Fruit fly (Drosophila melanogaster) whole organism, embryonic: ENCODE results near the gene CG15536.

Experiments
- B-H1 ChIP-seq: fragments of 200-800 bp; sonication (Bioruptor generic); IDR thresholded peaks from 3 replicates; pipeline ENCODE4 v1.3.6; 2022; ENCODE audit warnings: missing biosample characterization, missing genetic modification characterization
- Bgb ChIP-seq: fragments of 200-800 bp; sonication (Bioruptor generic); IDR thresholded peaks from 2 replicates; pipeline ENCODE4 v1.3.6; 2022; ENCODE audit warnings: missing biosample characterization, missing genetic modification characterization; ENCODE audit not compliant: partially characterized antibody
- CG10267 ChIP-seq: fragments of 200-800 bp; sonication (Bioruptor generic); optimal IDR thresholded peaks from 2 replicates; lab custom pipeline; 2018; ENCODE audit warnings: missing biosample characterization, mild to moderate bottlenecking, missing genetic modification characterization, moderate library complexity
- CG10462 ChIP-seq: fragments of 200-800 bp; sonication (Bioruptor generic); optimal IDR thresholded peaks from 2 replicates; lab custom pipeline; 2016; ENCODE audit warnings: missing biosample characterization, missing genetic modification characterization
- CG10543 ChIP-seq: fragments of 200-800 bp; sonication (Bioruptor generic); optimal IDR thresholded peaks from 3 replicates; lab custom pipeline; 2017; ENCODE audit warnings: missing biosample characterization, mild to moderate bottlenecking, missing genetic modification characterization, moderate library complexity
- CG11696 ChIP-seq: fragments of 200-800 bp; sonication (Bioruptor generic); IDR thresholded peaks from 2 replicates; pipeline ENCODE4 v1.3.6; 2022; ENCODE audit warnings: missing biosample characterization, missing genetic modification characterization
- CG12219 ChIP-seq: fragments of 200-800 bp; sonication (Bioruptor generic); optimal IDR thresholded peaks from 3 replicates; lab custom pipeline; 2018; ENCODE audit warnings: missing biosample characterization, mild to moderate bottlenecking, missing genetic modification characterization
- CG12769 ChIP-seq: fragments of 200-800 bp; sonication (Bioruptor generic); optimal IDR thresholded peaks from 2 replicates; lab custom pipeline; 2019; ENCODE audit warnings: missing biosample characterization, mild to moderate bottlenecking, missing genetic modification characterization, moderate library complexity
- CG13894 ChIP-seq: fragments of 200-800 bp; sonication (Bioruptor generic); optimal IDR thresholded peaks from 3 replicates; lab custom pipeline; 2018; ENCODE audit warnings: missing biosample characterization, mild to moderate bottlenecking, missing genetic modification characterization, moderate library complexity
- CG14441 ChIP-seq: fragments of 200-800 bp; sonication (Bioruptor generic); IDR thresholded peaks from 2 replicates; pipeline ENCODE4 v1.3.6; 2022; ENCODE audit warnings: missing biosample characterization, missing genetic modification characterization
- CG15269 ChIP-seq: fragments of 200-800 bp; sonication (Bioruptor generic); optimal IDR thresholded peaks from 2 replicates; lab custom pipeline; 2018; ENCODE audit warnings: missing biosample characterization, mild to moderate bottlenecking, missing genetic modification characterization, moderate library complexity
- CG42726 ChIP-seq: fragments of 200-800 bp; sonication (Bioruptor generic); IDR thresholded peaks from 2 replicates; pipeline ENCODE4 v1.3.6; 2022; ENCODE audit warnings: missing biosample characterization, missing genetic modification characterization; ENCODE audit not compliant: partially characterized antibody
- CG4360 ChIP-seq: fragments of 200-800 bp; sonication (Bioruptor generic); IDR thresholded peaks from 2 replicates; pipeline ENCODE4 v1.3.6; 2022; ENCODE audit warnings: missing biosample characterization, missing genetic modification characterization
- CG5180 ChIP-seq: fragments of 200-800 bp; sonication (Bioruptor generic); optimal IDR thresholded peaks from 3 replicates; lab custom pipeline; 2017; ENCODE audit warnings: missing biosample characterization, missing genetic modification characterization, mild to moderate bottlenecking, moderate library complexity, missing genetic modification reagents
- CG6272 ChIP-seq: fragments of 200-800 bp; sonication (Bioruptor generic); IDR thresholded peaks from 2 replicates; pipeline ENCODE4 v1.3.6; 2022; ENCODE audit warnings: missing biosample characterization, missing genetic modification characterization
- CG6854 ChIP-seq: fragments of 200-800 bp; sonication (Bioruptor generic); optimal IDR thresholded peaks from 3 replicates; lab custom pipeline; 2017; ENCODE audit warnings: missing biosample characterization, mild to moderate bottlenecking, missing genetic modification characterization
- CG7556 ChIP-seq: fragments of 200-800 bp; sonication (Bioruptor generic); optimal IDR thresholded peaks from 2 replicates; lab custom pipeline; 2017; ENCODE audit warnings: missing biosample characterization, mild to moderate bottlenecking, missing genetic modification characterization
- CG7987 ChIP-seq: fragments of 200-800 bp; sonication (Bioruptor generic); optimal IDR thresholded peaks from 2 replicates; lab custom pipeline; 2018; ENCODE audit warnings: missing biosample characterization, mild to moderate bottlenecking, missing genetic modification characterization, moderate library complexity
- CG8281 ChIP-seq: fragments of 200-800 bp; sonication (Bioruptor generic); optimal IDR thresholded peaks from 2 replicates; lab custom pipeline; 2018; ENCODE audit warnings: missing biosample characterization, mild to moderate bottlenecking, missing genetic modification characterization, moderate library complexity
- CG8388 ChIP-seq: fragments of 200-800 bp; sonication (Bioruptor generic); optimal IDR thresholded peaks from 2 replicates; lab custom pipeline; 2019; ENCODE audit warnings: missing biosample characterization, mild to moderate bottlenecking, missing genetic modification characterization, moderate library complexity
- CG8924 ChIP-seq: fragments of 200-800 bp; optimal IDR thresholded peaks from 3 replicates; lab custom pipeline; 2019; ENCODE audit warnings: missing biosample characterization, mild to moderate bottlenecking, missing genetic modification characterization, moderate library complexity
- CG9876 ChIP-seq: fragments of 200-800 bp; sonication (Bioruptor generic); optimal IDR thresholded peaks from 2 replicates; lab custom pipeline; 2016; ENCODE audit warnings: missing biosample characterization, missing genetic modification characterization
- D19B ChIP-seq: fragments of 200-800 bp; sonication (Bioruptor generic); optimal IDR thresholded peaks from 2 replicates; lab custom pipeline; 2017; ENCODE audit warnings: missing biosample characterization, mild to moderate bottlenecking, missing genetic modification characterization
- Deaf1 ChIP-seq: fragments of 200-800 bp; optimal IDR thresholded peaks from 3 replicates; lab custom pipeline; 2019; ENCODE audit warnings: missing biosample characterization, mild to moderate bottlenecking, missing genetic modification characterization, moderate library complexity
- HHEX ChIP-seq: fragments of 200-800 bp; sonication (Bioruptor generic); optimal IDR thresholded peaks from 3 replicates; lab custom pipeline; 2017; ENCODE audit warnings: missing biosample characterization, mild to moderate bottlenecking, missing genetic modification characterization, missing genetic modification reagents
- Hand ChIP-seq: fragments of 200-800 bp; sonication (Bioruptor generic); optimal IDR thresholded peaks from 2 replicates; lab custom pipeline; 2017; ENCODE audit warnings: mild to moderate bottlenecking, missing biosample characterization, missing genetic modification reagents, missing genetic modification characterization
- Jarid2 ChIP-seq: fragments of 200-800 bp; sonication (Bioruptor generic); optimal IDR thresholded peaks from 3 replicates; lab custom pipeline; 2017; ENCODE audit warnings: mild to moderate bottlenecking, missing biosample characterization, missing genetic modification reagents, missing genetic modification characterization
- Lim3 ChIP-seq: fragments of 200-800 bp; sonication (Bioruptor generic); IDR thresholded peaks from 2 replicates; pipeline ENCODE4 v1.3.6; 2022; ENCODE audit warnings: missing biosample characterization, missing genetic modification characterization
- Med ChIP-seq: fragments of 200-800 bp; sonication (Bioruptor generic); peaks from one replicate; lab custom pipeline; 2016; ENCODE audit warnings: missing biosample characterization, missing genetic modification characterization, mild to moderate bottlenecking, inconsistent platforms, moderate library complexity
- Optix ChIP-seq: fragments of 200-800 bp; sonication (Bioruptor generic); IDR thresholded peaks from 3 replicates; pipeline ENCODE4 v1.3.6; 2022; ENCODE audit warnings: missing biosample characterization, missing genetic modification characterization
- PHDP ChIP-seq: fragments of 200-800 bp; sonication (Bioruptor generic); optimal IDR thresholded peaks from 3 replicates; lab custom pipeline; 2018; ENCODE audit warnings: missing biosample characterization, mild to moderate bottlenecking, missing genetic modification characterization, moderate library complexity
- Rfx ChIP-seq: fragments of 200-800 bp; sonication (Bioruptor generic); IDR thresholded peaks from 2 replicates; pipeline ENCODE4 v1.3.6; 2022; ENCODE audit warnings: missing biosample characterization, missing genetic modification characterization
- Usf ChIP-seq: fragments of 200-800 bp; sonication (Bioruptor generic); optimal IDR thresholded peaks from 2 replicates; lab custom pipeline; 2017; ENCODE audit warnings: missing genotype, missing biosample characterization, missing genetic modification characterization
- br ChIP-seq: fragments of >200 bp; optimal IDR thresholded peaks from 2 replicates; lab custom pipeline; 2017
- cad ChIP-seq: fragments of >200 bp; optimal IDR thresholded peaks from 2 replicates; lab custom pipeline; 2017; ENCODE audit warnings: missing biosample characterization, missing genetic modification characterization
- cg ChIP-seq: fragments of 200-800 bp; sonication (Bioruptor generic); optimal IDR thresholded peaks from 3 replicates; lab custom pipeline; 2019; ENCODE audit warnings: missing biosample characterization, mild to moderate bottlenecking, missing genetic modification characterization, moderate library complexity
- ci ChIP-seq: fragments of 200-800 bp; sonication (Bioruptor generic); IDR thresholded peaks from 3 replicates; pipeline ENCODE4 v1.3.6; 2022; ENCODE audit warnings: missing biosample characterization, missing genetic modification characterization
- crp ChIP-seq, 2 experiments: fragments of 200-800 bp; sonication (Bioruptor generic); optimal IDR thresholded peaks; 2 replicates in 1 of 2; 3 replicates in 1 of 2; lab custom pipeline; 2017; ENCODE audit warnings: missing biosample characterization in 2 of 2, missing genetic modification characterization in 2 of 2, mild to moderate bottlenecking in 1 of 2, moderate library complexity in 1 of 2
- dimm ChIP-seq: fragments of 200-800 bp; sonication (Bioruptor generic); IDR thresholded peaks from 2 replicates; pipeline ENCODE4 v1.3.6; 2022; ENCODE audit warnings: missing biosample characterization, missing genetic modification characterization
- dysf ChIP-seq: fragments of 200-800 bp; sonication (Bioruptor generic); IDR thresholded peaks from 3 replicates; pipeline ENCODE4 v1.3.6; 2022; ENCODE audit warnings: missing biosample characterization, missing genetic modification characterization
- hb ChIP-seq: fragments of 200-800 bp; sonication (Bioruptor generic); IDR thresholded peaks from 3 replicates; pipeline ENCODE4 v1.3.6; 2022; ENCODE audit warnings: missing biosample characterization, missing genetic modification characterization; ENCODE audit not compliant: partially characterized antibody
- hth ChIP-seq: fragments of >200 bp; optimal IDR thresholded peaks from 2 replicates; lab custom pipeline; 2017; ENCODE audit warnings: inconsistent platforms
- ken ChIP-seq: fragments of 200-800 bp; sonication (Bioruptor generic); IDR thresholded peaks from 3 replicates; pipeline ENCODE4 v1.3.6; 2022; ENCODE audit warnings: missing biosample characterization, missing genetic modification characterization
- nerfin-2 ChIP-seq: fragments of 200-800 bp; sonication (Bioruptor generic); IDR thresholded peaks from 2 replicates; pipeline ENCODE4 v1.3.6; 2022; ENCODE audit warnings: missing biosample characterization, missing genetic modification characterization; ENCODE audit not compliant: partially characterized antibody
- pros ChIP-seq: fragments of 200-800 bp; sonication (Bioruptor generic); optimal IDR thresholded peaks from 3 replicates; lab custom pipeline; 2019; ENCODE audit warnings: missing biosample characterization, mild to moderate bottlenecking, missing genetic modification characterization, moderate library complexity
- rib ChIP-seq: fragments of 200-800 bp; sonication (Bioruptor generic); IDR thresholded peaks from 2 replicates; pipeline ENCODE4 v1.3.6; 2022; ENCODE audit warnings: missing biosample characterization, missing genetic modification characterization
- tna ChIP-seq: fragments of 200-800 bp; sonication (Bioruptor generic); IDR thresholded peaks from 2 replicates; pipeline ENCODE4 v1.3.6; 2022; ENCODE audit warnings: missing biosample characterization, missing genetic modification characterization; ENCODE audit not compliant: partially characterized antibody
- z ChIP-seq: fragments of 200-800 bp; sonication (Bioruptor generic); IDR thresholded peaks from 3 replicates; pipeline ENCODE4 v1.3.6; 2022; ENCODE audit warnings: missing biosample characterization, missing genetic modification characterization

The CG15536 gene

dm6 chr3R:30461608-30462243 lies 36.8 kb upstream of the CG15536 start (continued):
- peak; percentile 41 for TF ChIP-seq CG12219
- TF ChIP-seq HHEX (GFP tag; lab: Kevin White, UChicago), result peak; percentile 15
- peak; percentile 89 for TF ChIP-seq CG11696
- TF ChIP-seq CG15269 (tag; lab: Kevin White, UChicago), result peak; percentile 56
- TF ChIP-seq CG8388 (GFP tag; lab: Kevin White, UChicago), result peak; percentile 17
- peak; percentile 2 for TF ChIP-seq CG7556 (GFP tag; lab: Kevin White, UChicago)
- TF ChIP-seq pros (GFP tag; lab: Kevin White, UChicago), result peak; percentile 63
- TF ChIP-seq CG6272, result no peak
- peak; percentile 57; the same call in 1 of the 3 replicates for TF ChIP-seq dysf (GFP tag; lab: Robert Waterston, UW)
- no peak for TF ChIP-seq CG6854
- TF ChIP-seq ci (GFP tag; lab: Robert Waterston, UW), result peak; percentile 70; the same call in 2 of the 3 replicates
- no peak for TF ChIP-seq hth (lab: Kevin White, UChicago)
- TF ChIP-seq CG10267 (tag; lab: Kevin White, UChicago), result peak; percentile 30
- no peak for TF ChIP-seq Optix (GFP tag; lab: Robert Waterston, UW)
- TF ChIP-seq Rfx, result peak; percentile 46; the same call in 1 of the 2 replicates
- TF ChIP-seq, all 482 proteins: peak for 89

- no peak for TF ChIP-seq crp (GFP tag; optimal IDR thresholded peaks at IDR 0.05; lab: Kevin White, UChicago)
- peak; percentile 52 for TF ChIP-seq CG13894 (tag; lab: Kevin White, UChicago)
- TF ChIP-seq CG15269 (tag; lab: Kevin White, UChicago), result peak; percentile 45
- no peak for TF ChIP-seq br (lab: Kevin White, UChicago)
- peak; percentile 99 for TF ChIP-seq CG5180 (GFP tag; lab: Kevin White, UChicago)
- TF ChIP-seq CG14441, result no peak
- TF ChIP-seq Usf (GFP tag; lab: Kevin White, UChicago), result no peak
- TF ChIP-seq CG9876 (GFP tag; lab: Kevin White, UChicago), result no peak
- TF ChIP-seq Lim3, result no peak
- no peak for TF ChIP-seq rib (GFP tag; lab: Robert Waterston, UW)
- 0 out of 2 replicates have a peak, but pooled peaks have one; percentile 7 for TF ChIP-seq Rfx
- TF ChIP-seq CG6272, result no peak
- TF ChIP-seq Bgb, result no peak
- TF ChIP-seq PHDP, result no peak
- no peak for TF ChIP-seq hb (GFP tag; lab: Robert Waterston, UW)
- no peak for TF ChIP-seq Hand (GFP tag; lab: Kevin White, UChicago)
- no peak for TF ChIP-seq cg
- no peak for TF ChIP-seq tna (GFP tag; lab: Robert Waterston, UW)
- no peak for TF ChIP-seq ken (GFP tag; lab: Robert Waterston, UW)
- peak; percentile 73 for TF ChIP-seq Med
- no peak for TF ChIP-seq CG8924 (tag; lab: Kevin White, UChicago)
- no peak for TF ChIP-seq CG10462 (GFP tag; lab: Kevin White, UChicago)
- peak; percentile 70; the same call in 2 of the 3 replicates for TF ChIP-seq z (GFP tag; lab: Robert Waterston, UW)
- TF ChIP-seq B-H1, result no peak
- TF ChIP-seq CG8281 (tag; lab: Kevin White, UChicago), result peak; percentile 92
- no peak for TF ChIP-seq CG42726 (GFP tag; lab: Robert Waterston, UW)
- TF ChIP-seq nerfin-2 (GFP tag; lab: Robert Waterston, UW), result no peak
- peak; percentile 58 for TF ChIP-seq CG12769 (tag; lab: Kevin White, UChicago)
- peak; percentile 24 for TF ChIP-seq D19B (GFP tag; lab: Kevin White, UChicago)
- peak; percentile 97 for TF ChIP-seq Deaf1 (tag; lab: Kevin White, UChicago)
- TF ChIP-seq Jarid2 (GFP tag; lab: Kevin White, UChicago), result peak; percentile 48
- peak; percentile 43 for TF ChIP-seq CG10543 (GFP tag; lab: Kevin White, UChicago)
- TF ChIP-seq CG7987 (GFP tag; lab: Kevin White, UChicago), result no peak
- TF ChIP-seq CG4360 (GFP tag; lab: Robert Waterston, UW), result no peak
- TF ChIP-seq cad (GFP tag; lab: Kevin White, UChicago), result no peak
- no peak for TF ChIP-seq dimm (GFP tag; lab: Robert Waterston, UW)
Measured at dm6 chr3R:30460187-30460586, 35.2 kb upstream of the CG15536 start.
